Worm (Caenorhabditis elegans): Measurements from ENCODE around the gene F38A1.15.

- TF ChIP-seq C38D4.7 (GFP tag; optimal IDR thresholded peaks at IDR 0.05) (no peak), odd-2 (tag; optimal IDR thresholded peaks at IDR 0.05) (no peak), ets-4 (tag; optimal IDR thresholded peaks at IDR 0.05) (no peak), unc-42 (tag; optimal IDR thresholded peaks at IDR 0.05) (no peak), ceh-22 (tag; optimal IDR thresholded peaks at IDR 0.05) (no peak), elt-2 (tag; optimal IDR thresholded peaks at IDR 0.05) (no peak), pag-3 (tag; optimal IDR thresholded peaks at IDR 0.05; ENCODE audit: borderline replicate concordance) (no peak), nfya-1 (tag; optimal IDR thresholded peaks at IDR 0.05) (no peak), hlh-15 (tag; optimal IDR thresholded peaks at IDR 0.05) (no peak), pat-9 (tag; optimal IDR thresholded peaks at IDR 0.05) (no peak)
Observed at ce11 chrIV:1228675-1229130, 14.5 kb downstream of the F38A1.15 start, which contains the start of gene W09G12.7.
